Fruit fly (Drosophila melanogaster) whole organism, wandering third instar larva: ENCODE measurements around the gene Cog8.

Experiments used
- Abd-B ChIP-seq: fragments of >200 bp; optimal IDR thresholded peaks from 2 replicates; lab custom pipeline; 2017; ENCODE audit warnings: missing biosample characterization, missing genetic modification characterization
- CG32264 ChIP-seq: fragments of 200-800 bp; sonication (Bioruptor generic); optimal IDR thresholded peaks from 2 replicates; lab custom pipeline; 2016; ENCODE audit warnings: missing biosample characterization, missing genetic modification characterization
- Dfd ChIP-seq: fragments of >200 bp; optimal IDR thresholded peaks from 2 replicates; lab custom pipeline; 2017; ENCODE audit warnings: missing biosample characterization, missing genetic modification characterization
- Hnf4 ChIP-seq: fragments of 200-800 bp; sonication (Bioruptor generic); optimal IDR thresholded peaks from 2 replicates; lab custom pipeline; 2016; ENCODE audit warnings: missing biosample characterization, mild to moderate bottlenecking, missing genetic modification characterization
- Mio ChIP-seq: sonication (Bioruptor generic); optimal IDR thresholded peaks from 2 replicates; lab custom pipeline; 2016; ENCODE audit warnings: missing biosample characterization, missing genetic modification characterization
- OdsH ChIP-seq: fragments of 200-800 bp; sonication (Bioruptor generic); optimal IDR thresholded peaks from 2 replicates; lab custom pipeline; 2016; ENCODE audit warnings: missing biosample characterization, mild to moderate bottlenecking, missing genetic modification characterization
- dmrt93B ChIP-seq: fragments of 200-800 bp; sonication (Bioruptor generic); optimal IDR thresholded peaks from 2 replicates; lab custom pipeline; 2018; ENCODE audit warnings: missing biosample characterization, mild to moderate bottlenecking, missing genetic modification characterization
- ey ChIP-seq: fragments of 200-800 bp; sonication (Bioruptor generic); optimal IDR thresholded peaks from 2 replicates; lab custom pipeline; 2016; ENCODE audit warnings: missing biosample characterization, missing genetic modification characterization
- jim ChIP-seq: fragments of 175-275, 200-325 bp; sonication (Bioruptor generic); optimal IDR thresholded peaks from 2 replicates; lab custom pipeline; 2016; ENCODE audit warnings: missing biosample characterization, mild to moderate bottlenecking, missing genetic modification characterization
- psq ChIP-seq: fragments of 200-800 bp; sonication (Bioruptor generic); optimal IDR thresholded peaks from 3 replicates; lab custom pipeline; 2017; ENCODE audit warnings: missing biosample characterization, mild to moderate bottlenecking, missing genetic modification characterization, moderate library complexity
- woc ChIP-seq: sonication (Bioruptor generic); optimal IDR thresholded peaks from 2 replicates; lab custom pipeline; 2016; ENCODE audit warnings: missing biosample characterization, mild to moderate bottlenecking, missing genetic modification characterization

dm6 chr2L:11474960-11475359, 23.8 kb downstream of the Cog8 start:
- TF ChIP-seq Abd-B (GFP tag; lab: Kevin White, UChicago), result no peak
- TF ChIP-seq CG32264 (GFP tag; lab: Kevin White, UChicago), result no peak
- no peak for TF ChIP-seq Mio
- no peak for TF ChIP-seq OdsH
- no peak for TF ChIP-seq dmrt93B (GFP tag; lab: Kevin White, UChicago)
- no peak for TF ChIP-seq Hnf4 (GFP tag; lab: Kevin White, UChicago)
- no peak for TF ChIP-seq ey (GFP tag; lab: Kevin White, UChicago)
- no peak for TF ChIP-seq Dfd
- TF ChIP-seq jim (GFP tag; lab: Kevin White, UChicago), result no peak
- no peak for TF ChIP-seq woc (GFP tag; lab: Kevin White, UChicago)
- TF ChIP-seq psq (GFP tag; lab: Kevin White, UChicago), result no peak
